Fruit fly (Drosophila melanogaster) whole organism, embryonic: Measurements from ENCODE around the gene egh.

ENCODE experiments used
- Atf6 ChIP-seq: fragments of 200-800 bp; sonication (Bioruptor generic); IDR thresholded peaks from 2 replicates; pipeline ENCODE4 v1.3.6; 2022; ENCODE audit warnings: missing biosample characterization, missing genetic modification characterization
- CG11723 ChIP-seq: fragments of 200-800 bp; sonication (Bioruptor generic); optimal IDR thresholded peaks from 2 replicates; lab custom pipeline; 2017; ENCODE audit warnings: missing biosample characterization, mild to moderate bottlenecking, missing genetic modification characterization
- CG13624 ChIP-seq: fragments of 200-800 bp; sonication (Bioruptor generic); optimal IDR thresholded peaks from 2 replicates; lab custom pipeline; 2016; ENCODE audit warnings: missing biosample characterization, missing genetic modification characterization
- CG6765 ChIP-seq: fragments of 200-800 bp; sonication (Bioruptor generic); optimal IDR thresholded peaks from 3 replicates; lab custom pipeline; 2017; ENCODE audit warnings: missing biosample characterization, mild to moderate bottlenecking, missing genetic modification characterization
- CG9437 ChIP-seq: fragments of 200-800 bp; sonication (Bioruptor generic); optimal IDR thresholded peaks from 2 replicates; lab custom pipeline; 2018; ENCODE audit warnings: missing biosample characterization, mild to moderate bottlenecking, missing genetic modification characterization
- CG9797 ChIP-seq: fragments of 200-800 bp; sonication (Bioruptor generic); optimal IDR thresholded peaks from 3 replicates; lab custom pipeline; 2018; ENCODE audit warnings: missing biosample characterization, mild to moderate bottlenecking, missing genetic modification characterization
- Dip2 ChIP-seq: fragments of 200-800 bp; sonication (Bioruptor generic); IDR thresholded peaks from 2 replicates; pipeline ENCODE4 v1.3.6; 2022; ENCODE audit warnings: missing biosample characterization, missing genetic modification characterization
- Elba2 ChIP-seq: fragments of 200-800 bp; sonication (Bioruptor generic); optimal IDR thresholded peaks from 3 replicates; lab custom pipeline; 2016; ENCODE audit warnings: missing biosample characterization, missing genetic modification characterization
- HLH4C ChIP-seq: fragments of 200-800 bp; sonication (Bioruptor generic); IDR thresholded peaks from 3 replicates; pipeline ENCODE4 v1.3.6; 2022; ENCODE audit warnings: missing biosample characterization, missing genetic modification characterization; ENCODE audit not compliant: partially characterized antibody
- Lpt ChIP-seq: fragments of >200 bp; optimal IDR thresholded peaks from 2 replicates; lab custom pipeline; 2018; ENCODE audit warnings: missing biosample characterization, missing genetic modification characterization
- h ChIP-seq: fragments of >200 bp; optimal IDR thresholded peaks from 2 replicates; lab custom pipeline; 2017
- her ChIP-seq: fragments of 200-800 bp; sonication (Bioruptor generic); optimal IDR thresholded peaks from 2 replicates; lab custom pipeline; 2016; ENCODE audit warnings: missing biosample characterization, missing genetic modification characterization
- slp2 ChIP-seq: fragments of 200-800 bp; sonication (Bioruptor generic); optimal IDR thresholded peaks from 2 replicates; lab custom pipeline; 2016; ENCODE audit warnings: missing biosample characterization, missing genetic modification characterization
- unpg ChIP-seq: fragments of 200-800 bp; sonication (Bioruptor generic); optimal IDR thresholded peaks from 3 replicates; lab custom pipeline; 2018; ENCODE audit warnings: missing biosample characterization, mild to moderate bottlenecking, missing genetic modification characterization, moderate library complexity

DNA sequence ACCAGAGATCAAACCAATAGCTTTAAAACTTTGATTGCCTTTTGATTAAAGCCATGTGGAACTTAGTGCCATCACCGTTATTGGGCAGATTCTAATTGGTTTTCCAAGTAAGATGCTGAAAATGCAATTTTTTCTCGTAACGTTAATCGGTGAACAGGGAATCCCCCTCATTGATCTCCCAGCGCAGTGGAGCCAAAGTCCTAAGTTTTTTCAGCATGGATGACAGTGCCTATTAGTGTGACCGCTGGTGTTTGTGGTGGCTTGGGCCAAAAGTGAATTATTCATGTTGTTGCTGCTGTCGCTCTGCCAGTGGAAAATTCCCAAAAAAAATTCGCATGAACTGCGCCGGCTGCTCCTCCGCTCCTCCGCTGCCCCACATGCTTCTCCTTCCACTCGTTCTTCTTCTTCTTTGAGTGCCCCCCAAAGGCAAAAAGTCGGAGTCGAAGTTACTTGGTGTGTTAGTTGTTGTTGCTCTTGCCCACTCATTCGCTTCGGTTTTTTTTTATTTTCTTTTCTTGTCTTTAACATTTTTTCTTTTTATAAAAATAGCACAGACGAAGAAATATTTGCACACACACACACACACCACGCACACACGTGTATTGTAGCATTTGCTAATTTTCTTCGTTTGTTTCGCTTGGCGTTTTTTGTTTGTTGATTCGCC is 59.8 kb downstream of the egh start:
- no peak for TF ChIP-seq her (GFP tag; lab: Kevin White, UChicago)
- no peak for TF ChIP-seq CG6765 (GFP tag; lab: Kevin White, UChicago)
- TF ChIP-seq CG13624 (GFP tag; lab: Kevin White, UChicago) = no peak
- no peak for TF ChIP-seq Atf6
- no peak for TF ChIP-seq Lpt (GFP tag; lab: Kevin White, UChicago)
- no peak for TF ChIP-seq slp2
- TF ChIP-seq CG9797 = no peak
- no peak for TF ChIP-seq CG9437 (GFP tag; lab: Kevin White, UChicago)
- TF ChIP-seq Dip2 (GFP tag; lab: Robert Waterston, UW) = no peak
- TF ChIP-seq h (lab: Kevin White, UChicago) = no peak
- no peak for TF ChIP-seq HLH4C (GFP tag; lab: Robert Waterston, UW)
- TF ChIP-seq unpg (GFP tag; lab: Kevin White, UChicago) = no peak
- TF ChIP-seq CG11723 (GFP tag; lab: Kevin White, UChicago) = no peak
- TF ChIP-seq Elba2 (GFP tag; lab: Kevin White, UChicago) = no peak
